Worm (Caenorhabditis elegans) whole organism, midembryonic: ENCODE measurements around the gene K10D11.4.

Source experiments
- T22C8.4 ChIP-seq: fragments of 200-800 bp; sonication (Bioruptor generic); IDR thresholded peaks from 2 replicates; pipeline ENCODE4 v1.3.6; 2022; ENCODE audit warnings: missing genetic modification characterization, missing compliant biosample characterization
- cog-1 ChIP-seq: sonication (generic microtip); optimal IDR thresholded peaks from 2 replicates; lab custom pipeline; 2016; ENCODE audit warnings: missing genetic modification characterization, missing compliant biosample characterization
- flt-1 ChIP-seq: fragments of 200-800 bp; sonication (Bioruptor generic); IDR thresholded peaks from 2 replicates; pipeline ENCODE4 v1.3.6; 2022; ENCODE audit warnings: missing genetic modification characterization, missing compliant biosample characterization
- klf-2 ChIP-seq: fragments of 200-800 bp; sonication (Bioruptor generic); conservative IDR thresholded peaks from 2 replicates; pipeline ENCODE4 v1.3.6; 2022; ENCODE audit warnings: missing genetic modification reagents, missing genetic modification characterization, missing compliant biosample characterization
- med-1 ChIP-seq: sonication (generic microtip); optimal IDR thresholded peaks from 2 replicates; lab custom pipeline; 2017; ENCODE audit warnings: missing genetic modification characterization, mild to moderate bottlenecking, missing compliant biosample characterization, antibody characterized with exemption, missing genetic modification reagents; ENCODE audit not compliant: insufficient read depth
- ref-1 ChIP-seq: fragments of 200-800 bp; sonication (Bioruptor generic); conservative IDR thresholded peaks from 2 replicates; pipeline ENCODE4 v1.3.6; 2022; ENCODE audit warnings: missing genetic modification reagents, missing genetic modification characterization, missing compliant biosample characterization
- tab-1 ChIP-seq: fragments of 200-800 bp; sonication (Bioruptor generic); IDR thresholded peaks from 2 replicates; pipeline ENCODE4 v1.3.6; 2022; ENCODE audit warnings: missing genetic modification characterization, missing compliant biosample characterization
- ztf-23 ChIP-seq: fragments of 200-800 bp; sonication (Bioruptor generic); IDR thresholded peaks from 2 replicates; pipeline ENCODE4 v1.3.6; 2022; ENCODE audit warnings: missing genetic modification reagents, missing genetic modification characterization, missing compliant biosample characterization
- ztf-29 ChIP-seq: fragments of 200-800 bp; sonication (Bioruptor generic); IDR thresholded peaks from 2 replicates; pipeline ENCODE4 v1.3.6; 2022; ENCODE audit warnings: missing genetic modification reagents, missing genetic modification characterization, missing compliant biosample characterization

The K10D11.4 gene

ce11 chrIV:12994376-12994775, at the start of gene K10D11.4:
Gene K10D11.4 (minus strand): TSS chrIV:12994476.
- TF ChIP-seq cog-1 (tag; lab: Kevin White, UChicago) (no peak), ztf-29 (no peak), flt-1 (no peak), ref-1 (GFP tag; lab: Robert Waterston, UW) (no peak), tab-1 (GFP tag; lab: Robert Waterston, UW) (no peak), med-1 (GFP tag; lab: Kevin White, UChicago) (no peak), T22C8.4 (GFP tag; lab: Robert Waterston, UW) (no peak), ztf-23 (GFP tag; lab: Robert Waterston, UW) (no peak), klf-2 (GFP tag; lab: Robert Waterston, UW) (no peak)

ce11 chrIV:13042091-13042490, 47.8 kb upstream of the K10D11.4 start, which contains the start of gene amt-2:
Gene amt-2 (plus strand): TSS chrIV:13042391.
- TF ChIP-seq cog-1 (tag; lab: Kevin White, UChicago), result no peak

- TF ChIP-seq ztf-29 (no peak), tab-1 (GFP tag; lab: Robert Waterston, UW) (no peak), T22C8.4 (GFP tag; lab: Robert Waterston, UW) (no peak), ref-1 (GFP tag; lab: Robert Waterston, UW) (no peak), ztf-23 (GFP tag; lab: Robert Waterston, UW) (no peak), cog-1 (tag; lab: Kevin White, UChicago) (no peak), med-1 (GFP tag; lab: Kevin White, UChicago) (no peak), flt-1 (no peak)
These were observed 47.2 kb upstream of the K10D11.4 start for ce11 chrIV:13041486-13041885.

- TF ChIP-seq med-1 (GFP tag; lab: Kevin White, UChicago) (no peak), ref-1 (GFP tag; lab: Robert Waterston, UW) (no peak), klf-2 (GFP tag; lab: Robert Waterston, UW) (no peak), flt-1 (no peak), tab-1 (GFP tag; lab: Robert Waterston, UW) (no peak), cog-1 (tag; lab: Kevin White, UChicago) (no peak), ztf-29 (no peak), T22C8.4 (GFP tag; lab: Robert Waterston, UW) (no peak), ztf-23 (GFP tag; lab: Robert Waterston, UW) (no peak)
These were observed 44.6 kb upstream of the K10D11.4 start, which contains the start of gene F49E11.2 for ce11 chrIV:13038888-13039287. Gene F49E11.2 (minus strand): TSS chrIV:13038988.

- TF ChIP-seq ztf-23 (GFP tag; lab: Robert Waterston, UW), result no peak
- TF ChIP-seq flt-1, result peak; percentile 32; the same call in 1 of the 2 replicates
These were observed 42.6 kb upstream of the K10D11.4 start for ce11 chrIV:13036835-13037234.

- TF ChIP-seq tab-1 (GFP tag; lab: Robert Waterston, UW) (no peak), med-1 (GFP tag; lab: Kevin White, UChicago) (no peak), ztf-29 (no peak), ref-1 (GFP tag; lab: Robert Waterston, UW) (no peak), ztf-23 (GFP tag; lab: Robert Waterston, UW) (no peak), flt-1 (no peak), cog-1 (tag; lab: Kevin White, UChicago) (no peak), T22C8.4 (GFP tag; lab: Robert Waterston, UW) (no peak), klf-2 (GFP tag; lab: Robert Waterston, UW) (no peak)
These were observed 41.0 kb upstream of the K10D11.4 start for ce11 chrIV:13035302-13035701.

ce11 chrIV:13033516-13033915, 39.2 kb upstream of the K10D11.4 start:
- no peak for TF ChIP-seq T22C8.4 (GFP tag; lab: Robert Waterston, UW)
- no peak for TF ChIP-seq ref-1 (GFP tag; lab: Robert Waterston, UW)
- TF ChIP-seq klf-2 (GFP tag; lab: Robert Waterston, UW), result no peak
- TF ChIP-seq tab-1 (GFP tag; lab: Robert Waterston, UW), result no peak
- no peak for TF ChIP-seq flt-1

ce11 chrIV:13032153-13032552, 37.9 kb upstream of the K10D11.4 start:
- no peak for TF ChIP-seq flt-1
- TF ChIP-seq med-1 (GFP tag; lab: Kevin White, UChicago), result no peak
- TF ChIP-seq ref-1 (GFP tag; lab: Robert Waterston, UW), result no peak
- no peak for TF ChIP-seq cog-1 (tag; lab: Kevin White, UChicago)
- TF ChIP-seq tab-1 (GFP tag; lab: Robert Waterston, UW), result no peak
- TF ChIP-seq ztf-23 (GFP tag; lab: Robert Waterston, UW), result no peak
- TF ChIP-seq T22C8.4 (GFP tag; lab: Robert Waterston, UW), result no peak
- no peak for TF ChIP-seq klf-2 (GFP tag; lab: Robert Waterston, UW)
- no peak for TF ChIP-seq ztf-29

ce11 chrIV:13030467-13031299, 36.4 kb upstream of the K10D11.4 start:
- no peak for TF ChIP-seq flt-1
- TF ChIP-seq T22C8.4 (GFP tag; lab: Robert Waterston, UW), result no peak
- peak; percentile 20 for TF ChIP-seq cog-1 (tag; lab: Kevin White, UChicago)
- TF ChIP-seq ref-1 (GFP tag; lab: Robert Waterston, UW), result no peak
- no peak for TF ChIP-seq med-1 (GFP tag; lab: Kevin White, UChicago)
- TF ChIP-seq tab-1 (GFP tag; lab: Robert Waterston, UW), result 0 out of 2 replicates have a peak, but pooled peaks have one; percentile 63
